Fruit fly (Drosophila melanogaster) whole organism, pupa: ENCODE measurements around the gene Alg2.

Experiments used
- CG10348 ChIP-seq: fragments of 200-800 bp; sonication (Bioruptor generic); IDR thresholded peaks from 2 replicates; pipeline ENCODE4 v1.3.6; 2022; ENCODE audit warnings: missing biosample characterization, missing genetic modification characterization
- CG12605 ChIP-seq: fragments of 200-800 bp; sonication (Bioruptor generic); IDR thresholded peaks from 2 replicates; pipeline ENCODE4 v1.3.6; 2022; ENCODE audit warnings: missing biosample characterization, missing genetic modification characterization
- CG13204 ChIP-seq: fragments of 200-800 bp; sonication (Bioruptor generic); optimal IDR thresholded peaks from 2 replicates; lab custom pipeline; 2018; ENCODE audit warnings: missing biosample characterization, mild to moderate bottlenecking, missing genetic modification characterization, moderate library complexity
- CG14655 ChIP-seq: fragments of 200-800 bp; sonication (Bioruptor generic); optimal IDR thresholded peaks from 3 replicates; lab custom pipeline; 2017; ENCODE audit warnings: mild to moderate bottlenecking, missing biosample characterization, missing genetic modification reagents, missing genetic modification characterization
- CG15710 ChIP-seq: fragments of 200-800 bp; sonication (Bioruptor generic); optimal IDR thresholded peaks from 2 replicates; lab custom pipeline; 2018; ENCODE audit warnings: missing biosample characterization, mild to moderate bottlenecking, missing genetic modification characterization, moderate library complexity
- CG17806 ChIP-seq: fragments of 200-800 bp; sonication (Bioruptor generic); optimal IDR thresholded peaks from 2 replicates; lab custom pipeline; 2018; ENCODE audit warnings: missing biosample characterization, mild to moderate bottlenecking, missing genetic modification characterization, moderate library complexity
- CG32121 ChIP-seq: fragments of 200-800 bp; sonication (Bioruptor generic); IDR thresholded peaks from 2 replicates; pipeline ENCODE4 v1.3.6; 2022; ENCODE audit warnings: missing biosample characterization, missing genetic modification characterization
- CG34367 ChIP-seq: fragments of 200-800 bp; sonication (Bioruptor generic); optimal IDR thresholded peaks from 2 replicates; lab custom pipeline; 2018; ENCODE audit warnings: missing biosample characterization, mild to moderate bottlenecking, missing genetic modification characterization
- CG4496 ChIP-seq: fragments of 200-800 bp; sonication (Bioruptor generic); IDR thresholded peaks from 3 replicates; pipeline ENCODE4 v1.3.6; 2022; ENCODE audit warnings: missing biosample characterization, missing genetic modification characterization
- CG8159 ChIP-seq: fragments of 200-800 bp; sonication (Bioruptor generic); optimal IDR thresholded peaks from 3 replicates; lab custom pipeline; 2018; ENCODE audit warnings: missing biosample characterization, mild to moderate bottlenecking, missing genetic modification characterization, moderate library complexity
- CG8301 ChIP-seq: fragments of 200-800 bp; sonication (Bioruptor generic); optimal IDR thresholded peaks from 2 replicates; lab custom pipeline; 2018; ENCODE audit warnings: missing biosample characterization, mild to moderate bottlenecking, missing genetic modification characterization
- CG9948 ChIP-seq: fragments of 200-800 bp; sonication (Bioruptor generic); optimal IDR thresholded peaks from 2 replicates; lab custom pipeline; 2018; ENCODE audit warnings: missing biosample characterization, mild to moderate bottlenecking, missing genetic modification characterization, moderate library complexity
- D1 ChIP-seq: fragments of 200-800 bp; sonication (Bioruptor generic); optimal IDR thresholded peaks from 2 replicates; lab custom pipeline; 2018; ENCODE audit warnings: missing biosample characterization, mild to moderate bottlenecking, missing genetic modification characterization, moderate library complexity
- EcR ChIP-seq: fragments of 200-800 bp; sonication (Bioruptor generic); optimal IDR thresholded peaks from 3 replicates; lab custom pipeline; 2019; ENCODE audit warnings: missing biosample characterization, missing genetic modification characterization, mild to moderate bottlenecking, moderate library complexity, missing genetic modification reagents
- Ets98B ChIP-seq: fragments of 200-800 bp; sonication (Bioruptor generic); IDR thresholded peaks from 2 replicates; pipeline ENCODE4 v1.3.6; 2022; ENCODE audit warnings: missing biosample characterization, missing genetic modification characterization
- Pif1A ChIP-seq: fragments of 200-800 bp; sonication (Bioruptor generic); optimal IDR thresholded peaks from 3 replicates; lab custom pipeline; 2016; ENCODE audit warnings: missing biosample characterization, missing genetic modification characterization
- Pif1B ChIP-seq: fragments of 200-800 bp; sonication (Bioruptor generic); optimal IDR thresholded peaks from 3 replicates; lab custom pipeline; 2016; ENCODE audit warnings: missing biosample characterization, missing genetic modification characterization
- Snoo ChIP-seq: fragments of 200-800 bp; sonication (Bioruptor generic); optimal IDR thresholded peaks from 3 replicates; lab custom pipeline; 2017; ENCODE audit warnings: missing biosample characterization, mild to moderate bottlenecking, missing genetic modification characterization, inconsistent platforms
- fd96Ca ChIP-seq: fragments of 200-800 bp; sonication (Bioruptor generic); IDR thresholded peaks from 3 replicates; pipeline ENCODE4 v1.3.6; 2022; ENCODE audit warnings: missing biosample characterization, missing genetic modification characterization
- gl ChIP-seq: fragments of 200-800 bp; sonication (Bioruptor generic); optimal IDR thresholded peaks from 2 replicates; lab custom pipeline; 2018; ENCODE audit warnings: missing biosample characterization, mild to moderate bottlenecking, missing genetic modification characterization
- rn ChIP-seq: fragments of 200-800 bp; sonication (Bioruptor generic); IDR thresholded peaks from 2 replicates; pipeline ENCODE4 v1.3.6; 2022; ENCODE audit warnings: missing biosample characterization, missing genetic modification characterization

Gene Alg2

dm6 chr3L:3101157-3101556 lies 42.5 kb upstream of the Alg2 start:
- TF ChIP-seq CG32121 = no peak
- peak; percentile 6 for TF ChIP-seq gl (tag; lab: Kevin White, UChicago)
- peak; percentile 96 for TF ChIP-seq EcR (GFP tag; lab: Kevin White, UChicago)
- no peak for TF ChIP-seq CG10348 (GFP tag; lab: Robert Waterston, UW)
- TF ChIP-seq CG17806 (tag; lab: Kevin White, UChicago) = no peak
- no peak for TF ChIP-seq CG9948 (tag; lab: Kevin White, UChicago)
- peak; percentile 1 for TF ChIP-seq CG34367 (tag; lab: Kevin White, UChicago)
- no peak for TF ChIP-seq CG15710 (tag; lab: Kevin White, UChicago)

dm6 chr3L:3102506-3103023 lies 41.0 kb upstream of the Alg2 start:
- no peak for TF ChIP-seq CG17806 (tag; lab: Kevin White, UChicago)
- no peak for TF ChIP-seq D1 (tag; lab: Kevin White, UChicago)
- TF ChIP-seq rn (GFP tag; lab: Robert Waterston, UW) = no peak
- TF ChIP-seq Pif1A (GFP tag; lab: Kevin White, UChicago) = no peak
- TF ChIP-seq CG4496 (GFP tag; lab: Robert Waterston, UW) = no peak
- TF ChIP-seq CG8159 (tag; lab: Kevin White, UChicago) = no peak
- TF ChIP-seq CG12605 (GFP tag; lab: Robert Waterston, UW) = no peak
- TF ChIP-seq CG14655 (GFP tag; lab: Kevin White, UChicago) = no peak
- no peak for TF ChIP-seq Snoo
- TF ChIP-seq gl (tag; lab: Kevin White, UChicago) = no peak

dm6 chr3L:3105531-3105930 lies 38.1 kb upstream of the Alg2 start:
- TF ChIP-seq CG8301 (tag; lab: Kevin White, UChicago) (no peak), CG32121 (no peak), fd96Ca (GFP tag; lab: Robert Waterston, UW) (no peak), CG15710 (tag; lab: Kevin White, UChicago) (no peak), CG4496 (GFP tag; lab: Robert Waterston, UW) (no peak), CG34367 (tag; lab: Kevin White, UChicago) (no peak), CG13204 (GFP tag; lab: Kevin White, UChicago) (no peak), CG10348 (GFP tag; lab: Robert Waterston, UW) (no peak), CG9948 (tag; lab: Kevin White, UChicago) (no peak)

- TF ChIP-seq CG17806 (tag; lab: Kevin White, UChicago) = peak; percentile 63
- peak; percentile 77 for TF ChIP-seq CG8159 (tag; lab: Kevin White, UChicago)
- peak; percentile 64 for TF ChIP-seq CG34367 (tag; lab: Kevin White, UChicago)
- peak; percentile 69 for TF ChIP-seq CG8301 (tag; lab: Kevin White, UChicago)
- TF ChIP-seq Snoo = no peak
- peak; percentile 49 for TF ChIP-seq CG9948 (tag; lab: Kevin White, UChicago)
- peak; percentile 64 for TF ChIP-seq CG14655 (GFP tag; lab: Kevin White, UChicago)
- TF ChIP-seq CG15710 (tag; lab: Kevin White, UChicago) = peak; percentile 74
- TF ChIP-seq CG32121 = no peak
- peak; percentile 40 for TF ChIP-seq EcR (GFP tag; lab: Kevin White, UChicago)
- TF ChIP-seq Pif1A (GFP tag; lab: Kevin White, UChicago) = peak; percentile 37
- peak; percentile 13 for TF ChIP-seq gl (tag; lab: Kevin White, UChicago)
- no peak for TF ChIP-seq CG4496 (GFP tag; lab: Robert Waterston, UW)
- no peak for TF ChIP-seq CG10348 (GFP tag; lab: Robert Waterston, UW)
- TF ChIP-seq CG13204 (GFP tag; lab: Kevin White, UChicago) = peak; percentile 7
These were observed 37.5 kb upstream of the Alg2 start for dm6 chr3L:3106146-3106545.

dm6 chr3L:3106908-3107821 lies 36.4 kb upstream of the Alg2 start, which contains the start of gene Cht7:
Gene Cht7, minus strand, starts transcription at chr3L:3106958.
- TF ChIP-seq CG8301 (tag; lab: Kevin White, UChicago) (peak; percentile 81), Ets98B (GFP tag; lab: Robert Waterston, UW) (peak; percentile 89), Snoo (peak; percentile 64), CG12605 (GFP tag; lab: Robert Waterston, UW) (peak; percentile 71), CG34367 (tag; lab: Kevin White, UChicago) (peak; percentile 87), gl (tag; lab: Kevin White, UChicago) (peak; percentile 62), CG15710 (tag; lab: Kevin White, UChicago) (peak; percentile 91), rn (GFP tag; lab: Robert Waterston, UW) (peak; percentile 78), CG32121 (peak; percentile 95), CG14655 (GFP tag; lab: Kevin White, UChicago) (peak; percentile 88), Pif1A (GFP tag; lab: Kevin White, UChicago) (peak; percentile 89), CG17806 (tag; lab: Kevin White, UChicago) (peak; percentile 86), fd96Ca (GFP tag; lab: Robert Waterston, UW) (peak; percentile 92), CG8159 (tag; lab: Kevin White, UChicago) (peak; percentile 89), Pif1B (peak; percentile 77), EcR (GFP tag; lab: Kevin White, UChicago) (peak; percentile 32), CG10348 (GFP tag; lab: Robert Waterston, UW) (peak; percentile 66), D1 (tag; lab: Kevin White, UChicago) (no peak), CG13204 (GFP tag; lab: Kevin White, UChicago) (peak; percentile 80), CG4496 (GFP tag; lab: Robert Waterston, UW) (peak; percentile 90), CG9948 (tag; lab: Kevin White, UChicago) (peak; percentile 73)
